5 fruit fly cellular contexts compared by ENCODE assay signal in the genomic region with DNA sequence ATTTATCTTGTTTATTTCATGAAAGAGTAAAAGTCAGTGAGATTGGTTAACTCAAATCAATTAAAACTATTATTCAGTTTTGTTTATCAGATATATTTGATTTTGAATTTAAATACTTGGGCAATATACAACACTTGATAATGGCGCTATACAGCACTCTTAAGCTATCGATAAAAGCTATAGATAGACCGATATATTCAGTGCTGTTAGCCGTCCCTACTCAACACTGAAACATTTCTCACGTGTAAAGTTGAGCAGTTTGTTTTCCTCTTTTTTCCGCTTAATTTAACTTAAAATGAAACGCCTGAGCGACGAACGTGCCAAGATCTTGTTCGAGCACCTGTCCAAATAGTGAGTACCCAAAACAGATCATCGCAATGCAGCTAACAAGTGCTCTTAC.
TF ChIP-seq lines count a peak whose summit lies in the region.

TSS of gene CG7006 (plus strand) at position 208 of the 400 bp plus-strand sequence.

- no peak for TF ChIP-seq CTCF in whole organism, embryonic (GFP tag; optimal IDR thresholded peaks at IDR 0.05; lab: Kevin White, UChicago)

TF ChIP-seq in whole organism, adult, 20 proteins besides CTCF, POLR2A, EP300 and RAD21 (continues in another document):
- no peak for TF ChIP-seq kay (GFP tag; lab: Kevin White, UChicago; ENCODE audit: borderline replicate concordance)
- peak; percentile 88 for TF ChIP-seq pad (GFP tag; optimal IDR thresholded peaks at IDR 0.05; lab: Kevin White, UChicago)
- TF ChIP-seq toe (GFP tag; optimal IDR thresholded peaks at IDR 0.05; lab: Kevin White, UChicago) = peak; percentile 80
- peak; percentile 97 for TF ChIP-seq Mnt (GFP tag; optimal IDR thresholded peaks at IDR 0.05; lab: Kevin White, UChicago)
- peak; percentile 72 for TF ChIP-seq ovo (GFP tag; optimal IDR thresholded peaks at IDR 0.05; lab: Kevin White, UChicago)
- TF ChIP-seq cnc (optimal IDR thresholded peaks at IDR 0.05; lab: Kevin White, UChicago) = no peak
- TF ChIP-seq cic (GFP tag; optimal IDR thresholded peaks at IDR 0.05; lab: Kevin White, UChicago) = peak; percentile 43
- TF ChIP-seq CG12768 (GFP tag; optimal IDR thresholded peaks at IDR 0.05; lab: Kevin White, UChicago) = peak; percentile 79
- TF ChIP-seq CG1620 (GFP tag; optimal IDR thresholded peaks at IDR 0.05; lab: Kevin White, UChicago) = peak; percentile 97
- no peak for TF ChIP-seq tj (GFP tag; optimal IDR thresholded peaks at IDR 0.05; lab: Kevin White, UChicago)
- peak; percentile 41 for TF ChIP-seq CG11617 (GFP tag; optimal IDR thresholded peaks at IDR 0.05; lab: Kevin White, UChicago)
- TF ChIP-seq CG33017 (tag; optimal IDR thresholded peaks at IDR 0.05; lab: Kevin White, UChicago) = peak; percentile 60
- TF ChIP-seq CG7101 (tag; optimal IDR thresholded peaks at IDR 0.05; lab: Kevin White, UChicago) = peak; percentile 91
- TF ChIP-seq CG7045 (GFP tag; optimal IDR thresholded peaks at IDR 0.05; lab: Kevin White, UChicago) = peak; percentile 71
- peak; percentile 98 for TF ChIP-seq Crg-1 (GFP tag; optimal IDR thresholded peaks at IDR 0.05; lab: Kevin White, UChicago)
- peak; percentile 67 for TF ChIP-seq Clk (GFP tag; optimal IDR thresholded peaks at IDR 0.05; lab: Kevin White, UChicago)
- TF ChIP-seq bab1 (GFP tag; optimal IDR thresholded peaks at IDR 0.05; lab: Kevin White, UChicago) = peak; percentile 75

TF ChIP-seq in whole organism, embryonic, 481 proteins besides CTCF, POLR2A, EP300 and RAD21 (continues in another document):
- TF ChIP-seq scrt (GFP tag; optimal IDR thresholded peaks at IDR 0.05; lab: Kevin White, UChicago) (no peak), Hr39 (optimal IDR thresholded peaks at IDR 0.05; lab: Kevin White, UChicago) (no peak), CG10543 (GFP tag; optimal IDR thresholded peaks at IDR 0.05; lab: Kevin White, UChicago) (no peak), fd96Cb (tag; optimal IDR thresholded peaks at IDR 0.05; lab: Kevin White, UChicago) (peak; percentile 12), CG12769 (tag; optimal IDR thresholded peaks at IDR 0.05; lab: Kevin White, UChicago) (peak; percentile 87), NC2α (GFP tag; optimal IDR thresholded peaks at IDR 0.05; lab: Kevin White, UChicago) (no peak), run (tag; optimal IDR thresholded peaks at IDR 0.05; lab: Kevin White, UChicago) (no peak), Sry-β (GFP tag; optimal IDR thresholded peaks at IDR 0.05; lab: Kevin White, UChicago) (no peak), CG7271 (tag; optimal IDR thresholded peaks at IDR 0.05; lab: Kevin White, UChicago) (peak; percentile 2), hkb (optimal IDR thresholded peaks at IDR 0.05; lab: Kevin White, UChicago) (no peak), hkb (GFP tag; IDR thresholded peaks at IDR 0.05; lab: Robert Waterston, UW) (peak; percentile 43; the same call in 1 of the 2 replicates), danr (GFP tag; IDR thresholded peaks at IDR 0.05; lab: Robert Waterston, UW) (no peak), CG15073 (GFP tag; optimal IDR thresholded peaks at IDR 0.05; lab: Kevin White, UChicago) (peak; percentile 13), az2 (GFP tag; optimal IDR thresholded peaks at IDR 0.05; lab: Kevin White, UChicago) (peak; percentile 45), CG13894 (tag; optimal IDR thresholded peaks at IDR 0.05; lab: Kevin White, UChicago) (no peak), wdn (GFP tag; IDR thresholded peaks at IDR 0.05; lab: Robert Waterston, UW) (peak; percentile 58), dan (GFP tag; IDR thresholded peaks at IDR 0.05; lab: Robert Waterston, UW) (no peak), CG9876 (GFP tag; optimal IDR thresholded peaks at IDR 0.05; lab: Kevin White, UChicago) (peak; percentile 70)

TF ChIP-seq in whole organism, prepupa, 60 proteins besides CTCF, POLR2A, EP300 and RAD21 (continues in another document):
- TF ChIP-seq Blimp-1 (GFP tag; optimal IDR thresholded peaks at IDR 0.05; lab: Kevin White, UChicago) = no peak
- no peak for TF ChIP-seq dac (GFP tag; optimal IDR thresholded peaks at IDR 0.05; lab: Kevin White, UChicago)
- peak; percentile 67 for TF ChIP-seq CG10631 (GFP tag; optimal IDR thresholded peaks at IDR 0.05; lab: Kevin White, UChicago)
- no peak for TF ChIP-seq net (GFP tag; optimal IDR thresholded peaks at IDR 0.05; lab: Kevin White, UChicago)
- TF ChIP-seq Eip75B (GFP tag; optimal IDR thresholded peaks at IDR 0.05; lab: Kevin White, UChicago) = no peak
- TF ChIP-seq CG4318 (GFP tag; optimal IDR thresholded peaks at IDR 0.05; lab: Kevin White, UChicago) = no peak
- no peak for TF ChIP-seq Gug (GFP tag; IDR thresholded peaks at IDR 0.05; lab: Robert Waterston, UW)
- TF ChIP-seq Lpt (GFP tag; optimal IDR thresholded peaks at IDR 0.05; lab: Kevin White, UChicago) = no peak
- no peak for TF ChIP-seq dsx (GFP tag; optimal IDR thresholded peaks at IDR 0.05; lab: Kevin White, UChicago; ENCODE audit: poor library complexity, severe bottlenecking)
- TF ChIP-seq ss (GFP tag; optimal IDR thresholded peaks at IDR 0.05; lab: Kevin White, UChicago) = no peak
- TF ChIP-seq pdm3 (GFP tag; optimal IDR thresholded peaks at IDR 0.05; lab: Kevin White, UChicago) = no peak
- TF ChIP-seq Hr39 (GFP tag; optimal IDR thresholded peaks at IDR 0.05; lab: Kevin White, UChicago) = peak; percentile 63
- TF ChIP-seq CG3919 (GFP tag; optimal IDR thresholded peaks at IDR 0.05; lab: Kevin White, UChicago) = no peak
- TF ChIP-seq topi (GFP tag; optimal IDR thresholded peaks at IDR 0.05; lab: Kevin White, UChicago) = peak; percentile 66
- peak; percentile 77 for TF ChIP-seq Eip78C (GFP tag; lab: Kevin White, UChicago)
- TF ChIP-seq Sox102F (GFP tag; optimal IDR thresholded peaks at IDR 0.05; lab: Kevin White, UChicago) = no peak
- TF ChIP-seq esn (GFP tag; optimal IDR thresholded peaks at IDR 0.05; lab: Kevin White, UChicago) = peak; percentile 68
- no peak for TF ChIP-seq CG8632 (GFP tag; optimal IDR thresholded peaks at IDR 0.05; lab: Kevin White, UChicago)
- TF ChIP-seq CG32006 (GFP tag; optimal IDR thresholded peaks at IDR 0.05; lab: Kevin White, UChicago) = no peak

TF ChIP-seq in whole organism, pupa, 21 proteins besides CTCF, POLR2A, EP300 and RAD21:
- peak; percentile 43; the same call in 1 of the 2 replicates for TF ChIP-seq Ets98B (GFP tag; IDR thresholded peaks at IDR 0.05; lab: Robert Waterston, UW)
- no peak for TF ChIP-seq CG15710 (tag; optimal IDR thresholded peaks at IDR 0.05; lab: Kevin White, UChicago)
- TF ChIP-seq Snoo (tag; optimal IDR thresholded peaks at IDR 0.05; lab: Kevin White, UChicago) = peak; percentile 30
- 0 out of 2 replicates have a peak, but pooled peaks have one; percentile 24 for TF ChIP-seq rn (GFP tag; IDR thresholded peaks at IDR 0.05; lab: Robert Waterston, UW)
- TF ChIP-seq EcR (GFP tag; optimal IDR thresholded peaks at IDR 0.05; lab: Kevin White, UChicago) = no peak
- no peak for TF ChIP-seq Pif1A (GFP tag; optimal IDR thresholded peaks at IDR 0.05; lab: Kevin White, UChicago)
- no peak for TF ChIP-seq CG34367 (tag; optimal IDR thresholded peaks at IDR 0.05; lab: Kevin White, UChicago)

TF ChIP-seq in whole organism, wandering third instar larva, 38 proteins besides CTCF, POLR2A, EP300 and RAD21 (continues in another document):
- peak; percentile 2 for TF ChIP-seq Mio (GFP tag; optimal IDR thresholded peaks at IDR 0.05; lab: Kevin White, UChicago)
- TF ChIP-seq foxo (GFP tag; optimal IDR thresholded peaks at IDR 0.05; lab: Kevin White, UChicago) = peak in 1 of 2 experiments; percentile 88
- no peak for TF ChIP-seq tai (GFP tag; optimal IDR thresholded peaks at IDR 0.05; lab: Kevin White, UChicago)
- peak; percentile 63 for TF ChIP-seq Myc (optimal IDR thresholded peaks at IDR 0.05; lab: Kevin White, UChicago)
- no peak for TF ChIP-seq dl (GFP tag; optimal IDR thresholded peaks at IDR 0.05; lab: Kevin White, UChicago; ENCODE audit: insufficient read depth in 1 of 2, partially characterized antibody in 2 of 2)
- no peak for TF ChIP-seq Hr78 (GFP tag; optimal IDR thresholded peaks at IDR 0.05; lab: Kevin White, UChicago)
- TF ChIP-seq Abd-B (GFP tag; optimal IDR thresholded peaks at IDR 0.05; lab: Kevin White, UChicago) = no peak
- peak; percentile 89 for TF ChIP-seq rgr (GFP tag; optimal IDR thresholded peaks at IDR 0.05; lab: Kevin White, UChicago)
- peak; percentile 54 for TF ChIP-seq dmrt93B (GFP tag; optimal IDR thresholded peaks at IDR 0.05; lab: Kevin White, UChicago)
- no peak for TF ChIP-seq Dif (GFP tag; optimal IDR thresholded peaks at IDR 0.05; lab: Kevin White, UChicago; ENCODE audit: partially characterized antibody)
- TF ChIP-seq h (GFP tag; optimal IDR thresholded peaks at IDR 0.05; lab: Kevin White, UChicago) = peak; percentile 85
- TF ChIP-seq CrebA (GFP tag; optimal IDR thresholded peaks at IDR 0.05; lab: Kevin White, UChicago; ENCODE audit: borderline replicate concordance) = no peak
- peak; percentile 89 for TF ChIP-seq Jra (GFP tag; optimal IDR thresholded peaks at IDR 0.05; lab: Kevin White, UChicago)
- no peak for TF ChIP-seq N (GFP tag; optimal IDR thresholded peaks at IDR 0.05; lab: Kevin White, UChicago)
- no peak for TF ChIP-seq lola (GFP tag; optimal IDR thresholded peaks at IDR 0.05; lab: Kevin White, UChicago)
- peak; percentile 80 for TF ChIP-seq br (GFP tag; optimal IDR thresholded peaks at IDR 0.05; lab: Kevin White, UChicago)
- peak; percentile 76 for TF ChIP-seq dsf (GFP tag; optimal IDR thresholded peaks at IDR 0.05; lab: Kevin White, UChicago; ENCODE audit: borderline replicate concordance)
- no peak for TF ChIP-seq brk (GFP tag; optimal IDR thresholded peaks at IDR 0.05; lab: Kevin White, UChicago)
- TF ChIP-seq sv (GFP tag; optimal IDR thresholded peaks at IDR 0.05; lab: Kevin White, UChicago) = peak; percentile 78
- TF ChIP-seq ey (GFP tag; optimal IDR thresholded peaks at IDR 0.05; lab: Kevin White, UChicago) = peak; percentile 74
- TF ChIP-seq CG9705 (GFP tag; optimal IDR thresholded peaks at IDR 0.05; lab: Kevin White, UChicago) = peak; percentile 74
- TF ChIP-seq psq (GFP tag; optimal IDR thresholded peaks at IDR 0.05; lab: Kevin White, UChicago) = peak; percentile 74
- peak; percentile 21 for TF ChIP-seq Vsx2 (GFP tag; optimal IDR thresholded peaks at IDR 0.05; lab: Kevin White, UChicago; ENCODE audit: partially characterized antibody)
- TF ChIP-seq Hnf4 (GFP tag; optimal IDR thresholded peaks at IDR 0.05; lab: Kevin White, UChicago) = peak; percentile 97
- peak; percentile 98 for TF ChIP-seq Hr83 (GFP tag; optimal IDR thresholded peaks at IDR 0.05; lab: Kevin White, UChicago; ENCODE audit: poor library complexity, severe bottlenecking)
- TF ChIP-seq CG32264 (GFP tag; optimal IDR thresholded peaks at IDR 0.05; lab: Kevin White, UChicago) = no peak
- no peak for TF ChIP-seq fru (GFP tag; optimal IDR thresholded peaks at IDR 0.05; lab: Kevin White, UChicago)
- TF ChIP-seq Rel (GFP tag; optimal IDR thresholded peaks at IDR 0.05; lab: Kevin White, UChicago) = no peak
- peak; percentile 27 for TF ChIP-seq Rel (tag; optimal IDR thresholded peaks at IDR 0.05; lab: Kevin White, UChicago)
- peak; percentile 69 for TF ChIP-seq HLH106 (tag; optimal IDR thresholded peaks at IDR 0.05; lab: Kevin White, UChicago)
- TF ChIP-seq Dfd (GFP tag; optimal IDR thresholded peaks at IDR 0.05; lab: Kevin White, UChicago) = no peak
